Worm (Caenorhabditis elegans) whole organism, late embryonic: ENCODE results near the gene F13H10.1.

Source experiments
- F13H6.1 ChIP-seq: sonication (generic microtip); optimal IDR thresholded peaks from 2 replicates; lab custom pipeline; 2016; ENCODE audit warnings: missing genetic modification characterization, missing compliant biosample characterization
- T23F11.4 ChIP-seq: fragments of 200-800 bp; sonication (Bioruptor generic); optimal IDR thresholded peaks from 2 replicates; lab custom pipeline; 2018; ENCODE audit warnings: mild to moderate bottlenecking, missing genetic modification characterization, missing compliant biosample characterization
- Y22D7AL.16 ChIP-seq: sonication (generic microtip); optimal IDR thresholded peaks from 2 replicates; lab custom pipeline; 2016; ENCODE audit warnings: missing genetic modification characterization, missing compliant biosample characterization
- ahr-1 ChIP-seq: sonication (generic microtip); optimal IDR thresholded peaks from 2 replicates; lab custom pipeline; 2016; ENCODE audit warnings: missing genetic modification characterization, missing compliant biosample characterization
- ceh-14 ChIP-seq: sonication (generic microtip); optimal IDR thresholded peaks from 2 replicates; lab custom pipeline; 2016; ENCODE audit warnings: missing genotype, missing genetic modification characterization, missing compliant biosample characterization
- ceh-6 ChIP-seq: fragments of 200-800 bp; sonication (Bioruptor generic); optimal IDR thresholded peaks from 2 replicates; lab custom pipeline; 2018; ENCODE audit warnings: mild to moderate bottlenecking, missing genetic modification characterization, missing compliant biosample characterization
- ceh-9 ChIP-seq: sonication (generic microtip); optimal IDR thresholded peaks from 2 replicates; lab custom pipeline; 2016; ENCODE audit warnings: mild to moderate bottlenecking, missing genetic modification characterization, inconsistent platforms, missing compliant biosample characterization
- che-1 ChIP-seq: sonication (generic microtip); optimal IDR thresholded peaks from 2 replicates; lab custom pipeline; 2016; ENCODE audit warnings: mild to moderate bottlenecking, missing genetic modification characterization, missing compliant biosample characterization
- ets-4 ChIP-seq: sonication (generic microtip); optimal IDR thresholded peaks from 2 replicates; lab custom pipeline; 2016; ENCODE audit warnings: missing genetic modification characterization, missing compliant biosample characterization
- eyg-1 ChIP-seq: sonication (generic microtip); optimal IDR thresholded peaks from 2 replicates; lab custom pipeline; 2016; ENCODE audit warnings: missing genotype, missing genetic modification characterization, missing compliant biosample characterization
- fkh-10 ChIP-seq: fragments of 150-350 bp; optimal IDR thresholded peaks from 2 replicates; lab custom pipeline; 2014; ENCODE audit warnings: missing biosample characterization, missing genetic modification reagents, missing genetic modification characterization
- fkh-6 ChIP-seq: sonication (generic microtip); optimal IDR thresholded peaks from 2 replicates; lab custom pipeline; 2016; ENCODE audit warnings: missing genetic modification characterization, missing compliant biosample characterization
- hlh-6 ChIP-seq: sonication (generic microtip); optimal IDR thresholded peaks from 2 replicates; lab custom pipeline; 2016; ENCODE audit warnings: missing genotype, missing genetic modification characterization, missing compliant biosample characterization
- lim-6 ChIP-seq: sonication (generic microtip); optimal IDR thresholded peaks from 2 replicates; lab custom pipeline; 2016; ENCODE audit warnings: missing genetic modification characterization, missing compliant biosample characterization
- madf-2 ChIP-seq: sonication (generic microtip); optimal IDR thresholded peaks from 2 replicates; lab custom pipeline; 2017; ENCODE audit warnings: missing genetic modification characterization, missing compliant biosample characterization
- mec-3 ChIP-seq: sonication (generic microtip); optimal IDR thresholded peaks from 2 replicates; lab custom pipeline; 2016; ENCODE audit warnings: borderline replicate concordance, missing genetic modification characterization, missing compliant biosample characterization
- nfya-1 ChIP-seq: sonication (generic microtip); optimal IDR thresholded peaks from 2 replicates; lab custom pipeline; 2017; ENCODE audit warnings: missing genetic modification characterization, mild to moderate bottlenecking, missing compliant biosample characterization, antibody characterized with exemption, moderate library complexity
- nhr-232 ChIP-seq: sonication (generic microtip); optimal IDR thresholded peaks from 2 replicates; lab custom pipeline; 2016; ENCODE audit warnings: missing genetic modification characterization, missing compliant biosample characterization
- pha-2 ChIP-seq: sonication (generic microtip); optimal IDR thresholded peaks from 2 replicates; lab custom pipeline; 2017; ENCODE audit warnings: mild to moderate bottlenecking, missing genetic modification characterization, missing compliant biosample characterization
- pqm-1 ChIP-seq: sonication (generic microtip); optimal IDR thresholded peaks from 2 replicates; lab custom pipeline; 2016; ENCODE audit warnings: missing genetic modification characterization, missing compliant biosample characterization
- pros-1 ChIP-seq: fragments of 150-350 bp; optimal IDR thresholded peaks from 2 replicates; lab custom pipeline; 2014; ENCODE audit warnings: missing biosample characterization, missing genetic modification reagents, missing genetic modification characterization
- tbx-2 ChIP-seq: sonication (generic microtip); optimal IDR thresholded peaks from 2 replicates; lab custom pipeline; 2016; ENCODE audit warnings: missing genetic modification characterization, missing compliant biosample characterization
- unc-42 ChIP-seq: sonication (generic microtip); optimal IDR thresholded peaks from 2 replicates; lab custom pipeline; 2016; ENCODE audit warnings: missing genotype, missing genetic modification characterization, missing compliant biosample characterization
- unc-55 ChIP-seq: sonication (generic microtip); optimal IDR thresholded peaks from 2 replicates; lab custom pipeline; 2017; ENCODE audit warnings: missing biosample characterization, missing genetic modification reagents, missing genetic modification characterization
- unc-86 ChIP-seq: sonication (generic microtip); optimal IDR thresholded peaks from 2 replicates; lab custom pipeline; 2016; ENCODE audit warnings: missing genetic modification characterization, missing compliant biosample characterization

F13H10.1 gene

ce11 chrIV:11051963-11052362, 47.6 kb downstream of the F13H10.1 start:
- TF ChIP-seq nfya-1 (tag; lab: Kevin White, UChicago), result no peak
- TF ChIP-seq ceh-6 (GFP tag; lab: Kevin White, UChicago), result no peak
- TF ChIP-seq F13H6.1, result no peak
- no peak for TF ChIP-seq Y22D7AL.16 (tag; lab: Kevin White, UChicago)
- no peak for TF ChIP-seq pha-2 (tag; lab: Kevin White, UChicago)
- no peak for TF ChIP-seq tbx-2
- no peak for TF ChIP-seq hlh-6 (tag; lab: Kevin White, UChicago)
- TF ChIP-seq eyg-1 (tag; lab: Kevin White, UChicago), result no peak
- TF ChIP-seq unc-55 (GFP tag; lab: Kevin White, UChicago), result no peak
- no peak for TF ChIP-seq unc-86 (tag; lab: Kevin White, UChicago)
- no peak for TF ChIP-seq mec-3 (tag; lab: Kevin White, UChicago)
- no peak for TF ChIP-seq unc-42 (tag; lab: Kevin White, UChicago)
- no peak for TF ChIP-seq che-1 (tag; lab: Kevin White, UChicago)
- TF ChIP-seq fkh-10 (GFP tag; lab: Kevin White, UChicago), result no peak
- TF ChIP-seq ets-4 (tag; lab: Kevin White, UChicago), result no peak
- no peak for TF ChIP-seq T23F11.4 (GFP tag; lab: Kevin White, UChicago)
- no peak for TF ChIP-seq ahr-1 (tag; lab: Kevin White, UChicago)
- TF ChIP-seq fkh-6 (tag; lab: Kevin White, UChicago), result no peak
- TF ChIP-seq madf-2 (tag; lab: Kevin White, UChicago), result no peak

- TF ChIP-seq pqm-1 (tag; lab: Kevin White, UChicago) (no peak), ceh-14 (tag; lab: Kevin White, UChicago) (no peak), pros-1 (tag; lab: Kevin White, UChicago) (no peak), tbx-2 (no peak), fkh-6 (tag; lab: Kevin White, UChicago) (no peak), ceh-6 (GFP tag; lab: Kevin White, UChicago) (no peak), ceh-9 (no peak), unc-55 (GFP tag; lab: Kevin White, UChicago) (no peak), nhr-232 (tag; lab: Kevin White, UChicago) (no peak), lim-6 (tag; lab: Kevin White, UChicago) (no peak)
Observed at ce11 chrIV:11053652-11054317, 49.4 kb downstream of the F13H10.1 start, which contains the start of the genes F36H1.12 and lin-3. Gene F36H1.12 (minus strand): TSS chrIV:11053702. Gene lin-3 (plus strand): TSS chrIV:11054308.
